Worm (Caenorhabditis elegans): ENCODE measurements around the gene F35C11.5.

F35C11.5 gene

DNA sequence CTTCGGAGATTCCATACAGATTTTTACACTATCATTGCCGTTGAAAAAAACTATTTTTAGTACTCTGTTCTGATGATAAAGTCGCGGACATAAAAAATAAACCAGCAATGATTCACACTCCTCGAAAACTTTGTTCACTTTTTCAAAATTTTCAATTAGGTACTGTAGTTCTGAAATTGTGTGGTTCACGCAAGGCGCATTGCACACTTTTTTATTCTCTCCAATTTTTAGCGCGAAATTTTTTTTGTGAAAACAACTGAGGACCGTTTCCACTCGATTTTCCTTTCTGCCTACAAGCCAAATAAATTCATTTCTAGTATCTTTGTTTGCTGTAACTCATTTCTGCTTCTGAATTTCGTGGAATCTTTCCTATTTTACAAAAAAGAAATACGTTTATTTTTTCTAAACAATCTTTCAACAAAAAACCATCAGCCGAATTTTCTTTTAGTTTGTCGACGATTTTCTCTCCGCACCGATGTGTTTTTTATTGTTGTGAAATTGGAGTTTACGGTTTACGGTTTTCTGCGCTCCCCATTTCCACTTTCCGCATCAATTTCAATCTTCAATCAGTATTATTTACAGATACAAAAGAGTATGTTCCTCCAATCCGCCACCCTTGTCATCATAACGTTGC is at the start of gene F35C11.5:
TSS of gene F35C11.5 (plus strand) at position 584 of the 634 bp plus-strand sequence.
- no peak for TF ChIP-seq lin-13 (GFP tag; optimal IDR thresholded peaks at IDR 0.05)
- TF ChIP-seq lin-11 (tag; optimal IDR thresholded peaks at IDR 0.05), result no peak
- no peak for TF ChIP-seq ceh-82 (tag; optimal IDR thresholded peaks at IDR 0.05)
- no peak for TF ChIP-seq egl-27 (tag; optimal IDR thresholded peaks at IDR 0.05)
- TF ChIP-seq fos-1 (tag; optimal IDR thresholded peaks at IDR 0.05), result no peak
- no peak for TF ChIP-seq nhr-11 (tag; optimal IDR thresholded peaks at IDR 0.05)
- TF ChIP-seq alr-1 (tag; optimal IDR thresholded peaks at IDR 0.05), result no peak
- no peak for TF ChIP-seq F13H6.1 (tag; optimal IDR thresholded peaks at IDR 0.05)
- TF ChIP-seq aly-2 (tag; optimal IDR thresholded peaks at IDR 0.05), result no peak
- no peak for TF ChIP-seq dmd-4 (tag; optimal IDR thresholded peaks at IDR 0.05)
- TF ChIP-seq mab-5 (tag; optimal IDR thresholded peaks at IDR 0.05), result no peak
- no peak for TF ChIP-seq elt-3 (tag; optimal IDR thresholded peaks at IDR 0.05)

DNA sequence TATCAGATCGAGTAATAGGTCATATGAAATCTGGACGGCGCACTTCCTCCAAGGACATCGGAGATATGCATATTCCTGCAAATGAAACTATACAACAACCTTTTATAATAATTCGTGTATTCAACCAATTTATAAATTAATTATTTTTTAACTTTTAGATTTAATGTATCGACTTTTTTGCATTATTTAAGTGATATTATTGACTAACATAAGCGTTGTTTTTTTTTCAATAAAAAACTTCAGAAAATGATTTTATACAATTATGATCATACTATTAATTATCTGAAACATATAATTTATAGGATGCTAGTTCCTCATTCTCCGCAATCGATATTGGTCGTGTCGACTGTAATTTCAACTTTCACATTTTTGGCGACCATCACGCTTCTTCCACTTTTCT is 49.5 kb upstream of the F35C11.5 start, which contains the start of gene col-76:
TSS of gene col-76 (plus strand) at position 301 of the 400 bp plus-strand sequence.
- TF ChIP-seq nhr-25 (tag; optimal IDR thresholded peaks at IDR 0.05), result no peak
- TF ChIP-seq ztf-4 (tag; optimal IDR thresholded peaks at IDR 0.05), result no peak
- TF ChIP-seq ceh-82 (tag; optimal IDR thresholded peaks at IDR 0.05), result no peak
- TF ChIP-seq nhr-77 (tag; optimal IDR thresholded peaks at IDR 0.05), result no peak
- TF ChIP-seq unc-62 (GFP tag; optimal IDR thresholded peaks at IDR 0.05), result no peak
- no peak for TF ChIP-seq sma-3 (GFP tag; optimal IDR thresholded peaks at IDR 0.05)
- TF ChIP-seq nhr-237 (tag; optimal IDR thresholded peaks at IDR 0.05), result no peak
- TF ChIP-seq nhr-10 (tag; optimal IDR thresholded peaks at IDR 0.05), result no peak
- TF ChIP-seq lin-39 (tag; optimal IDR thresholded peaks at IDR 0.05), result no peak
- no peak for TF ChIP-seq sma-9 (GFP tag; optimal IDR thresholded peaks at IDR 0.05)
- no peak for TF ChIP-seq sma-9 (tag; optimal IDR thresholded peaks at IDR 0.05)
- TF ChIP-seq R02D3.7 (tag; optimal IDR thresholded peaks at IDR 0.05), result no peak

DNA sequence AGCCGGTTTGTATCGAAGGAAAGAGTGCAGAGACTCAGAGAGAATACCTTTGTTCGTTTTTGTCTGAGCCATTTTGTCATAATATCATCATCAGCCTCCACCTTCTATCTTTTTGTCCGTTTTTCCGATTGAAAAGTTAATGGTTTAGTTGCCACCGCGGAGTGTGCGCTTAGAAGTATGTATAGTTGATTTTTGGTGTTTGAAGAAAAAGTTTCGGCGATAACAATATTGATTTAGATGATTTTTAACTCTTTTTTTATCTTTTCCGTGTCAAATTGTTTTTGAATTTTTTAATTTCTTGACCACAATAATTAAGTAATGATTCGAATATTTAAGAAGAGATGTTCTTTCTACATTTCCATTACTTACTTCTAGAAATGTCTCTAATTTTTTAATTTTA is 47.9 kb upstream of the F35C11.5 start:
- TF ChIP-seq lsy-2 (tag; optimal IDR thresholded peaks at IDR 0.05) (no peak), fos-1 (tag; optimal IDR thresholded peaks at IDR 0.05) (peak; percentile 40), skn-1 (tag; optimal IDR thresholded peaks at IDR 0.05) (peak; percentile 70)

DNA sequence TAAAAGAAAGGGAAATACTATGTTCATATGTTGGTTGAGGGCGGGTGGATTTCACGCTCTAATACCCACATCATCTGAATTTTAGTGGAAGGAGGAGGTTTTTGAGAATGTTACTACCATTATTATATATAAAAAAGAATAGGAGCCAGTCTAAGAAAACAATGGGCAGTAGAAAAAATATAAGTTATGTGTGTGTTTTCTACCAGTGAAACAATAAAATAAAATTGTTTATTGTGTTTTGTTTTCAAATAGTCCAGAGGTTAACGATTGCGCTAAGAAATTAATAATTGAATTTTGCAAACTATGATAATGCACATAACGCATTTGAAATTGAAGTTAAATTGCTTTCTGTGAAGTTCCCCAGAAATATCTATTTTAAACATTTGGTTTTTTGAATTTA is 44.1 kb upstream of the F35C11.5 start, which contains the start of gene M110.8:
TSS of gene M110.8 (minus strand) at position 101 of the 400 bp plus-strand sequence.
- TF ChIP-seq peb-1 (tag; optimal IDR thresholded peaks at IDR 0.05) (no peak), unc-39 (tag; optimal IDR thresholded peaks at IDR 0.05) (no peak), zag-1 (tag; optimal IDR thresholded peaks at IDR 0.05) (no peak), nhr-23 (tag; optimal IDR thresholded peaks at IDR 0.05) (no peak), gmeb-1 (tag; optimal IDR thresholded peaks at IDR 0.05) (no peak)

DNA sequence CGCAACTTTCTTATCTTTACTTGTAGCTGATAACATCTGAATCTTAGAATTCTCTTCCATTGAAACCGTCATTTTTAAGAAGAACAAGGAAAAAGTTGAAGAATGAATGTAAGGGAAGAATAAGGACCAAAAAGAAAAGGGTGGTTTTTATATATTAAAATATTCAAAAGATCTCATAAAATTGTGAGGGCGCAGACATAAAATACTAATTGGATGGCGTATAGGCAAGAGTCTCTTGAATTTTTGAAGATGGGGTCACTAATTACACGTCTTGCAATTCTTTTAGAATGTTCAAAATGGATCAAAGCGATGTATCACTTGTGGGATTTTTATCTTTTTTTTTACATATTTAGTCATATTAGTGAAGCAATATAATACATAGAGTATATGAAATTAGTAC is 40.9 kb upstream of the F35C11.5 start, which contains the start of gene twk-3:
TSS of gene twk-3 (minus strand) at position 101 of the 400 bp plus-strand sequence.
- TF ChIP-seq lin-39 (tag; optimal IDR thresholded peaks at IDR 0.05) (no peak), nhr-12 (tag; optimal IDR thresholded peaks at IDR 0.05) (no peak), Y55F3AM.14 (GFP tag; optimal IDR thresholded peaks at IDR 0.05) (no peak), skn-1 (tag; optimal IDR thresholded peaks at IDR 0.05) (no peak), blmp-1 (tag; optimal IDR thresholded peaks at IDR 0.05; ENCODE audit: insufficient read depth) (no peak), F13H6.1 (tag; optimal IDR thresholded peaks at IDR 0.05) (no peak), snpc-4 (tag; optimal IDR thresholded peaks at IDR 0.05) (no peak), egl-27 (tag; optimal IDR thresholded peaks at IDR 0.05) (no peak), nhr-25 (tag; optimal IDR thresholded peaks at IDR 0.05) (no peak), elt-3 (tag; optimal IDR thresholded peaks at IDR 0.05) (no peak), crh-2 (tag; optimal IDR thresholded peaks at IDR 0.05) (no peak), sem-4 (tag; optimal IDR thresholded peaks at IDR 0.05) (no peak), alr-1 (tag; optimal IDR thresholded peaks at IDR 0.05) (no peak)
